Worm (Caenorhabditis elegans) whole organism, L3 larva: ENCODE results near the gene csa-1.

ENCODE experiments used
- R02D3.7 ChIP-seq: fragments of 150-350 bp; optimal IDR thresholded peaks from 2 replicates; lab custom pipeline; 2014; ENCODE audit warnings: missing biosample characterization, missing genetic modification characterization
- aly-2 ChIP-seq: fragments of 150-350 bp; optimal IDR thresholded peaks from 2 replicates; lab custom pipeline; 2014; ENCODE audit warnings: missing biosample characterization, missing genetic modification characterization
- ama-1 ChIP-seq: fragments of 150-350 bp; optimal IDR thresholded peaks from 2 replicates; lab custom pipeline; 2018
- ceh-82 ChIP-seq: fragments of 150-350 bp; optimal IDR thresholded peaks from 2 replicates; lab custom pipeline; 2014; ENCODE audit warnings: missing biosample characterization, missing genetic modification characterization
- fkh-10 ChIP-seq: sonication (generic microtip); optimal IDR thresholded peaks from 2 replicates; lab custom pipeline; 2017; ENCODE audit warnings: missing biosample characterization, missing genetic modification reagents, missing genetic modification characterization
- fos-1 ChIP-seq: fragments of 150-350 bp; optimal IDR thresholded peaks from 2 replicates; lab custom pipeline; 2014; ENCODE audit warnings: missing biosample characterization, missing genetic modification characterization
- jun-1 ChIP-seq: fragments of 150-350 bp; optimal IDR thresholded peaks from 2 replicates; lab custom pipeline; 2014; ENCODE audit warnings: missing biosample characterization, missing genetic modification reagents, missing genetic modification characterization
- nfya-1 ChIP-seq: sonication (generic microtip); optimal IDR thresholded peaks from 2 replicates; lab custom pipeline; 2017; ENCODE audit warnings: missing genetic modification characterization, mild to moderate bottlenecking, missing compliant biosample characterization, antibody characterized with exemption, moderate library complexity; ENCODE audit not compliant: insufficient read depth
- nhr-25 ChIP-seq: sonication (generic microtip); optimal IDR thresholded peaks from 2 replicates; lab custom pipeline; 2017; ENCODE audit warnings: missing biosample characterization, missing genetic modification characterization
- snpc-4 ChIP-seq: fragments of 150-350 bp; optimal IDR thresholded peaks from 2 replicates; lab custom pipeline; 2014; ENCODE audit warnings: missing biosample characterization, missing genetic modification characterization
- unc-62 ChIP-seq: fragments of 150-350 bp; sonication (generic microtip); optimal IDR thresholded peaks from 4 replicates; lab custom pipeline; 2014; ENCODE audit warnings: missing biosample characterization, missing genetic modification reagents, missing genetic modification characterization

DNA sequence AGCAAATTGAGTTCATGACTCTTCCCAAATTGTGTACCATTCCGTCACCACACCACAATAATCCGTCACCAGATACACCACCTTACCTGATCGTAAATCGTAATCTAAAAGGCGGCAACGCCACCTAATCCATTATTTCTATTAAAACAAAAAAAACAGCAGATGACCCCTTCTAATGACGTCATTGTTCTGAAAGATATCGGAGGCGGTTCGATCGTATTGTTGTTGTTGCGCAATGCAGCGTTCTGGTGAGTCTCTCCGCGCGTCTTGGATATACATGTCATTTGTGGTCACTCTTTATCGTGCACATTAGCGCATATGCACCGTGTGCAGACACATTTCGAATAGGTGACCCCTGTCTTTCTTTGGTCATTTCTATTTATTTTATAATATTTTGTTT, 50.5 kb downstream of the csa-1 start:
- TF ChIP-seq jun-1 (tag; lab: Kevin White, UChicago) (no peak), nfya-1 (tag; lab: Kevin White, UChicago) (no peak), ama-1 (lab: Kevin White, UChicago) (no peak), unc-62 (GFP tag; lab: Kevin White, UChicago) (no peak), R02D3.7 (no peak), ceh-82 (no peak), nhr-25 (no peak), fkh-10 (GFP tag; lab: Kevin White, UChicago) (no peak), fos-1 (tag; lab: Kevin White, UChicago) (no peak), aly-2 (tag; lab: Kevin White, UChicago) (no peak), snpc-4 (no peak)
